Worm (Caenorhabditis elegans) whole organism, L1 larva: Measurements from ENCODE around the gene cah-1.

Source experiments
- fkh-8 ChIP-seq: sonication (generic microtip); optimal IDR thresholded peaks from 2 replicates; lab custom pipeline; 2016; ENCODE audit warnings: mild to moderate bottlenecking, missing genetic modification characterization, missing compliant biosample characterization
- fos-1 ChIP-seq: fragments of 150-350 bp; optimal IDR thresholded peaks from 2 replicates; lab custom pipeline; 2014; ENCODE audit warnings: missing biosample characterization, missing genetic modification characterization
- jun-1 ChIP-seq: fragments of 150-350 bp; optimal IDR thresholded peaks from 2 replicates; lab custom pipeline; 2014; ENCODE audit warnings: missing biosample characterization, missing genetic modification reagents, missing genetic modification characterization
- lin-13 ChIP-seq: fragments of 150-350 bp; optimal IDR thresholded peaks from 2 replicates; lab custom pipeline; 2014; ENCODE audit warnings: missing biosample characterization, missing genetic modification reagents, missing genetic modification characterization
- lin-39 ChIP-seq: fragments of 150-350 bp; optimal IDR thresholded peaks from 2 replicates; lab custom pipeline; 2014; ENCODE audit warnings: missing biosample characterization, missing genetic modification reagents, missing genetic modification characterization
- mef-2 ChIP-seq: fragments of 150-350 bp; optimal IDR thresholded peaks from 2 replicates; lab custom pipeline; 2014; ENCODE audit warnings: missing biosample characterization, missing genetic modification characterization
- nhr-11 ChIP-seq: fragments of 150-350 bp; optimal IDR thresholded peaks from 2 replicates; lab custom pipeline; 2014; ENCODE audit warnings: missing biosample characterization, missing genetic modification characterization
- nhr-84 ChIP-seq: sonication (generic microtip); optimal IDR thresholded peaks from 2 replicates; lab custom pipeline; 2017; ENCODE audit warnings: missing biosample characterization, missing genetic modification characterization
- swsn-7 ChIP-seq: sonication (generic microtip); optimal IDR thresholded peaks from 2 replicates; lab custom pipeline; 2016; ENCODE audit warnings: missing genetic modification characterization, missing compliant biosample characterization
- tbx-2 ChIP-seq: sonication (generic microtip); optimal IDR thresholded peaks from 2 replicates; lab custom pipeline; 2016; ENCODE audit warnings: missing genetic modification characterization, missing compliant biosample characterization
- tlp-1 ChIP-seq: fragments of 150-350 bp; optimal IDR thresholded peaks from 2 replicates; lab custom pipeline; 2014; ENCODE audit warnings: missing biosample characterization, missing genetic modification characterization
- zag-1 ChIP-seq: fragments of 150-350 bp; optimal IDR thresholded peaks from 2 replicates; lab custom pipeline; 2014; ENCODE audit warnings: missing biosample characterization, missing genetic modification characterization

DNA sequence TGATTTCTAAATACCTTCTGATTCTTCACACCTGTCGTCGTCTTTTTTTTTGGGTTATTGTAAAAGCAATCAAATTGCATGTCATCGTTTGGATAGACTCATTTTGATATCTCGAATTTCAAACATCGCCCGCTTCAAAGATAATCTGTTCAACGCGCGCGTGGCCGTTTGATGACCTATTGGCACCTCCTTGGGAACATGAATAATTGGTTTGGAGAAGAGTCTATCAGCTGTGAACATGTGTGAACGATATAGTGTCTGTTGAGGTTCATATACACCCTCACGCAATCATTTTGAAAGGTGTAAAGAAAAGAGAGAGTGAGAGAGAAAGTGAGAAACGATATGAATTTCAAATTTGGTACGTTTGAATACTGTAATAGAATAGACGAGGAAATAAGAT is 35.2 kb upstream of the cah-1 start:
- TF ChIP-seq fos-1 (tag; lab: Kevin White, UChicago) (no peak), tbx-2 (tag; lab: Kevin White, UChicago) (peak; percentile 96), zag-1 (tag; lab: Kevin White, UChicago) (no peak), lin-13 (GFP tag; lab: Kevin White, UChicago) (no peak), nhr-11 (no peak), tlp-1 (tag; lab: Kevin White, UChicago) (no peak), nhr-84 (tag; lab: Kevin White, UChicago) (no peak), fkh-8 (tag; lab: Kevin White, UChicago) (no peak), mef-2 (tag; lab: Kevin White, UChicago) (no peak), jun-1 (tag; lab: Kevin White, UChicago) (no peak), swsn-7 (tag; lab: Kevin White, UChicago) (no peak), lin-39 (no peak)
